Worm (Caenorhabditis elegans): ENCODE measurements around the gene smvt-1.
A peak's percentile ranks its signal among the peaks of the same experiment; 100 is the strongest.

DNA sequence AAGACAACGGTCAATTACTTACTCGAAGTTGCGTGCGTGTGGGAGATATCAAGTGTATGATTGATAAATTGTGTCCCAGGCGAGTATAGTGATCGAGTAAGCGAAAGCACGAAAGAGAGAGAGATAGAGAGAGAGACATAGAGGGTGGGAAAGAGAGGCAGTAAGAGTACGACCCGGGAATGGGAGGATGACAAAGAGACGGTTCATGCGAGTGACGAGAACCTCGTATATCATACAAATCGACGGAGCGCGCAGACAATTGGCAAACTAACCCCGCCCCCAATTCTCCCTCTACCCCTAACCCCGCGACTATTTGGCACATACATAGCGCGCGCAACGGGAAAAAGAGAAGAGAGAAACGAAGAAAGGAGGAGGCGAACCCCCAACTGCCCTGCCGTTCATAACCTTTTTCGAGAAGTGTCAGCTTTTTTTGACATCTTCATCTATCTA is 52.9 kb downstream of the smvt-1 start, which contains the start of gene rabr-1:
- TF ChIP-seq rpc-1 (optimal IDR thresholded peaks at IDR 0.05) (no peak), rpc-1 (tag; optimal IDR thresholded peaks at IDR 0.05) (no peak), nfya-2 (GFP tag; IDR thresholded peaks at IDR 0.05) (no peak), cebp-1 (GFP tag; IDR thresholded peaks at IDR 0.05) (no peak), cebp-1 (tag; optimal IDR thresholded peaks at IDR 0.05) (no peak), nfya-1 (tag; optimal IDR thresholded peaks at IDR 0.05; ENCODE audit: borderline replicate concordance, insufficient read depth) (no peak), F39B2.1 (GFP tag; IDR thresholded peaks at IDR 0.05) (no peak), ztf-25 (GFP tag; IDR thresholded peaks at IDR 0.05) (no peak), lin-35 (GFP tag; optimal IDR thresholded peaks at IDR 0.05) (no peak), egrh-3 (GFP tag; IDR thresholded peaks at IDR 0.05) (peak; percentile 49; the same call in 1 of the 2 replicates), K12H6.12 (tag; optimal IDR thresholded peaks at IDR 0.05) (peak; percentile 23), hlh-26 (GFP tag; conservative IDR thresholded peaks at IDR 0.05) (no peak), F57A8.1 (GFP tag; optimal IDR thresholded peaks at IDR 0.05) (no peak)

Measured in whole organism, young adult.